Worm (Caenorhabditis elegans) whole organism, mixed stage, embryonic: ENCODE measurements around the gene ced-5.

Experiments
- elt-3 ChIP-seq: fragments of 150-350 bp; optimal IDR thresholded peaks from 2 replicates; lab custom pipeline; 2014; ENCODE audit warnings: missing biosample characterization, missing genetic modification characterization
- lsy-2 ChIP-seq: fragments of 150-350 bp; optimal IDR thresholded peaks from 2 replicates; lab custom pipeline; 2014; ENCODE audit warnings: missing biosample characterization, missing genetic modification characterization
- nhr-12 ChIP-seq: fragments of 150-350 bp; optimal IDR thresholded peaks from 2 replicates; lab custom pipeline; 2014; ENCODE audit warnings: missing biosample characterization, missing genetic modification characterization
- nhr-2 ChIP-seq: fragments of 150-350 bp; optimal IDR thresholded peaks from 2 replicates; lab custom pipeline; 2014; ENCODE audit warnings: missing biosample characterization, missing genetic modification characterization
- nhr-76 ChIP-seq: sonication (generic microtip); optimal IDR thresholded peaks from 2 replicates; lab custom pipeline; 2017; ENCODE audit warnings: missing biosample characterization, missing genetic modification characterization
- unc-39 ChIP-seq: fragments of 150-350 bp; optimal IDR thresholded peaks from 2 replicates; lab custom pipeline; 2014; ENCODE audit warnings: missing biosample characterization, missing genetic modification characterization
- unc-62 ChIP-seq: fragments of 150-350 bp; optimal IDR thresholded peaks from 2 replicates; lab custom pipeline; 2014; ENCODE audit warnings: missing biosample characterization, missing genetic modification reagents, missing genetic modification characterization
- ztf-11 ChIP-seq: fragments of 150-350 bp; optimal IDR thresholded peaks from 2 replicates; lab custom pipeline; 2014; ENCODE audit warnings: missing biosample characterization, missing genetic modification characterization

ce11 chrIV:10498401-10498800, 14.5 kb downstream of the ced-5 start:
- TF ChIP-seq unc-39 (tag; lab: Kevin White, UChicago) (no peak), nhr-2 (tag; lab: Kevin White, UChicago) (no peak), ztf-11 (tag; lab: Kevin White, UChicago) (no peak), unc-62 (GFP tag; lab: Kevin White, UChicago) (no peak), elt-3 (tag; lab: Kevin White, UChicago) (no peak), nhr-76 (no peak), lsy-2 (tag; lab: Kevin White, UChicago) (no peak), nhr-12 (tag; lab: Kevin White, UChicago) (no peak)
